Worm (Caenorhabditis elegans) whole organism, L1 larva: ENCODE measurements around the gene pno-1.

ENCODE experiments used
- C04F5.9 ChIP-seq: sonication (generic microtip); optimal IDR thresholded peaks from 2 replicates; lab custom pipeline; 2016; ENCODE audit warnings: missing genetic modification characterization, missing compliant biosample characterization
- alr-1 ChIP-seq: fragments of 200-800 bp; sonication (Bioruptor generic); optimal IDR thresholded peaks from 2 replicates; lab custom pipeline; 2018; ENCODE audit warnings: borderline replicate concordance, mild to moderate bottlenecking, missing genetic modification characterization, missing compliant biosample characterization
- ceh-63 ChIP-seq: fragments of 200-800 bp; sonication (Bioruptor generic); optimal IDR thresholded peaks from 2 replicates; lab custom pipeline; 2018; ENCODE audit warnings: mild to moderate bottlenecking, missing genetic modification characterization, missing compliant biosample characterization
- ceh-8 ChIP-seq: fragments of 200-800 bp; sonication (Bioruptor generic); optimal IDR thresholded peaks from 2 replicates; lab custom pipeline; 2018; ENCODE audit warnings: mild to moderate bottlenecking, missing genetic modification characterization, moderate library complexity, missing compliant biosample characterization
- ceh-88 ChIP-seq: fragments of 200-800 bp; sonication (Bioruptor generic); IDR thresholded peaks from 2 replicates; pipeline ENCODE4 v1.3.6; 2022; ENCODE audit warnings: missing genetic modification characterization, missing compliant biosample characterization
- ceh-90 ChIP-seq: sonication (generic microtip); optimal IDR thresholded peaks from 2 replicates; lab custom pipeline; 2016; ENCODE audit warnings: missing genetic modification characterization, missing compliant biosample characterization
- ces-1 ChIP-seq: fragments of 150-350 bp; optimal IDR thresholded peaks from 2 replicates; lab custom pipeline; 2014; ENCODE audit warnings: missing biosample characterization, missing genetic modification reagents, missing genetic modification characterization
- dpl-1 ChIP-seq, 3 experiments: fragments of 150-350 bp in 2 of 3; sonication (generic microtip) in 1 of 3; optimal IDR thresholded peaks; 2 replicates each; lab custom pipeline; 2014 to 2017; ENCODE audit warnings: missing biosample characterization in 3 of 3, missing genetic modification characterization in 3 of 3, missing genetic modification reagents in 3 of 3
- dsc-1 ChIP-seq: sonication (generic microtip); optimal IDR thresholded peaks from 2 replicates; lab custom pipeline; 2016; ENCODE audit warnings: mild to moderate bottlenecking, missing genetic modification characterization, missing compliant biosample characterization
- efl-1 ChIP-seq, 4 experiments: fragments of 150-350 bp; optimal IDR thresholded peaks in 3 of 4; peaks in 1 of 4; 1 replicate in 1 of 4; 2 replicates in 3 of 4; lab custom pipeline; 2014; ENCODE audit warnings: missing biosample characterization in 2 of 4, missing genetic modification characterization in 2 of 4, missing genetic modification reagents in 2 of 4
- egl-27 ChIP-seq, 2 experiments: fragments of 150-350 bp in 1 of 2; sonication (generic microtip); optimal IDR thresholded peaks; 3 replicates each; lab custom pipeline; 2017 to 2018; ENCODE audit warnings: missing biosample characterization in 2 of 2, missing genetic modification characterization in 2 of 2, missing genetic modification reagents in 2 of 2
- elt-2 ChIP-seq: sonication (generic microtip); optimal IDR thresholded peaks from 2 replicates; lab custom pipeline; 2016; ENCODE audit warnings: missing genetic modification characterization, mild to moderate bottlenecking, inconsistent platforms, missing compliant biosample characterization, missing genetic modification reagents
- elt-3 ChIP-seq, 6 experiments: fragments of 150-350 bp in 1 of 6; sonication (generic microtip); optimal IDR thresholded peaks; 2 replicates each; lab custom pipeline; 2017 to 2018; ENCODE audit warnings: missing biosample characterization in 6 of 6, missing genetic modification characterization in 6 of 6, inconsistent platforms in 1 of 6
- ets-5 ChIP-seq: fragments of 200-800 bp; sonication (Bioruptor generic); IDR thresholded peaks from 2 replicates; pipeline ENCODE4 v1.3.6; 2022; ENCODE audit warnings: missing genetic modification characterization, missing compliant biosample characterization
- fkh-10 ChIP-seq: sonication (generic microtip); optimal IDR thresholded peaks from 2 replicates; lab custom pipeline; 2017; ENCODE audit warnings: missing biosample characterization, missing genetic modification reagents, missing genetic modification characterization
- fkh-8 ChIP-seq: sonication (generic microtip); optimal IDR thresholded peaks from 2 replicates; lab custom pipeline; 2016; ENCODE audit warnings: mild to moderate bottlenecking, missing genetic modification characterization, missing compliant biosample characterization
- grh-1 ChIP-seq: fragments of 200-800 bp; sonication (Bioruptor generic); IDR thresholded peaks from 2 replicates; pipeline ENCODE4 v1.3.6; 2022; ENCODE audit warnings: missing genetic modification reagents, missing genetic modification characterization, missing compliant biosample characterization
- hpl-2 ChIP-seq: fragments of 150-350 bp; optimal IDR thresholded peaks from 2 replicates; lab custom pipeline; 2014; ENCODE audit warnings: missing biosample characterization, missing genetic modification reagents, missing genetic modification characterization
- isw-1 ChIP-seq: fragments of 200-800 bp; sonication (Bioruptor generic); IDR thresholded peaks from 2 replicates; pipeline ENCODE4 v1.3.6; 2022; ENCODE audit warnings: missing genetic modification characterization, missing compliant biosample characterization
- jun-1 ChIP-seq: fragments of 150-350 bp; optimal IDR thresholded peaks from 2 replicates; lab custom pipeline; 2014; ENCODE audit warnings: missing biosample characterization, missing genetic modification reagents, missing genetic modification characterization
- lin-15B ChIP-seq: fragments of 150-350 bp; sonication (generic microtip); optimal IDR thresholded peaks from 3 replicates; lab custom pipeline; 2014; ENCODE audit warnings: missing biosample characterization, missing genetic modification characterization
- lin-35 ChIP-seq, 2 experiments: fragments of 150-350 bp; optimal IDR thresholded peaks; 2 replicates each; lab custom pipeline; 2014; ENCODE audit warnings: missing biosample characterization in 2 of 2, missing genetic modification characterization in 2 of 2, missing genetic modification reagents in 2 of 2
- lsy-2 ChIP-seq, 2 experiments: fragments of 150-350 bp; optimal IDR thresholded peaks; 2 replicates each; lab custom pipeline; 2014; ENCODE audit warnings: missing biosample characterization in 2 of 2, missing genetic modification characterization in 2 of 2
- mdl-1 ChIP-seq, 2 experiments: fragments of 150-350 bp; optimal IDR thresholded peaks; 2 replicates each; lab custom pipeline; 2014 to 2017; ENCODE audit warnings: missing biosample characterization in 2 of 2, missing genetic modification characterization in 2 of 2, inconsistent platforms in 1 of 2
- nhr-12 ChIP-seq: sonication (generic microtip); optimal IDR thresholded peaks from 2 replicates; lab custom pipeline; 2017; ENCODE audit warnings: missing biosample characterization, missing genetic modification characterization
- nhr-28 ChIP-seq: fragments of 150-350 bp; optimal IDR thresholded peaks from 2 replicates; lab custom pipeline; 2014; ENCODE audit warnings: missing biosample characterization, missing genetic modification characterization
- nhr-71 ChIP-seq: sonication (generic microtip); optimal IDR thresholded peaks from 2 replicates; lab custom pipeline; 2016; ENCODE audit warnings: mild to moderate bottlenecking, missing genetic modification characterization, moderate library complexity, missing compliant biosample characterization
- nhr-76 ChIP-seq: sonication (generic microtip); optimal IDR thresholded peaks from 2 replicates; lab custom pipeline; 2017; ENCODE audit warnings: missing biosample characterization, missing genetic modification characterization
- nhr-84 ChIP-seq: sonication (generic microtip); optimal IDR thresholded peaks from 2 replicates; lab custom pipeline; 2017; ENCODE audit warnings: missing biosample characterization, missing genetic modification characterization
- nhr-85 ChIP-seq: sonication (generic microtip); peaks from one replicate; lab custom pipeline; 2016; ENCODE audit warnings: missing genetic modification characterization, inconsistent platforms, missing compliant biosample characterization
- nhr-90 ChIP-seq: sonication (generic microtip); optimal IDR thresholded peaks from 2 replicates; lab custom pipeline; 2016; ENCODE audit warnings: mild to moderate bottlenecking, missing genetic modification characterization, missing compliant biosample characterization; ENCODE audit not compliant: poor library complexity
- pag-3 ChIP-seq: sonication (generic microtip); optimal IDR thresholded peaks from 2 replicates; lab custom pipeline; 2017; ENCODE audit warnings: missing genetic modification characterization, mild to moderate bottlenecking, missing compliant biosample characterization, antibody characterized with exemption, borderline replicate concordance; ENCODE audit not compliant: insufficient read depth
- pax-3 ChIP-seq: fragments of 200-800 bp; sonication (Bioruptor generic); optimal IDR thresholded peaks from 2 replicates; lab custom pipeline; 2018; ENCODE audit warnings: mild to moderate bottlenecking, missing genetic modification characterization, moderate library complexity, missing compliant biosample characterization
- rnt-1 ChIP-seq: sonication (generic microtip); optimal IDR thresholded peaks from 2 replicates; lab custom pipeline; 2016; ENCODE audit warnings: mild to moderate bottlenecking, missing genetic modification characterization, moderate library complexity, missing compliant biosample characterization
- snpc-4 ChIP-seq: fragments of 150-350 bp; optimal IDR thresholded peaks from 2 replicates; lab custom pipeline; 2014; ENCODE audit warnings: missing biosample characterization, missing genetic modification characterization
- snu-23 ChIP-seq: sonication (generic microtip); optimal IDR thresholded peaks from 2 replicates; lab custom pipeline; 2016; ENCODE audit warnings: missing genetic modification characterization, missing compliant biosample characterization
- sptf-1 ChIP-seq: fragments of 150-350 bp; optimal IDR thresholded peaks from 2 replicates; lab custom pipeline; 2014; ENCODE audit warnings: missing biosample characterization, missing genetic modification characterization
- tbx-2 ChIP-seq: sonication (generic microtip); optimal IDR thresholded peaks from 2 replicates; lab custom pipeline; 2016; ENCODE audit warnings: missing genetic modification characterization, missing compliant biosample characterization
- vab-15 ChIP-seq: sonication (generic microtip); optimal IDR thresholded peaks from 2 replicates; lab custom pipeline; 2017; ENCODE audit warnings: missing genotype, mild to moderate bottlenecking, missing genetic modification characterization, missing compliant biosample characterization
- xbp-1 ChIP-seq: sonication (generic microtip); optimal IDR thresholded peaks from 2 replicates; lab custom pipeline; 2016; ENCODE audit warnings: missing genetic modification characterization, missing compliant biosample characterization
- zip-4 ChIP-seq: fragments of 200-800 bp; sonication (Bioruptor generic); optimal IDR thresholded peaks from 2 replicates; lab custom pipeline; 2018; ENCODE audit warnings: mild to moderate bottlenecking, missing genetic modification characterization, moderate library complexity, missing compliant biosample characterization

pno-1 gene

ce11 chrII:9713083-9713482 is 29.6 kb downstream of the pno-1 start:
- TF ChIP-seq nhr-71 (tag; lab: Kevin White, UChicago) = peak; percentile 12
- TF ChIP-seq mdl-1 (tag; optimal IDR thresholded peaks at IDR 0.05; lab: Kevin White, UChicago) = no peak
- TF ChIP-seq efl-1 (optimal IDR thresholded peaks at IDR 0.05; lab: Kevin White, UChicago) = peak in 1 of 2 experiments; percentile 27
- peak in 1 of 2 experiments; percentile 24 for TF ChIP-seq efl-1 (GFP tag; optimal IDR thresholded peaks at IDR 0.05 in 1 of 2; lab: Kevin White, UChicago)
- peak in 2 of 3 experiments; percentile 3 to 18 for TF ChIP-seq dpl-1 (GFP tag; optimal IDR thresholded peaks at IDR 0.05; lab: Kevin White, UChicago)
- TF ChIP-seq egl-27 (tag; optimal IDR thresholded peaks at IDR 0.05; lab: Kevin White, UChicago) = no peak
- TF ChIP-seq C04F5.9 (tag; lab: Kevin White, UChicago) = no peak
- no peak for TF ChIP-seq vab-15 (tag; lab: Kevin White, UChicago)
- no peak for TF ChIP-seq hpl-2 (GFP tag; lab: Kevin White, UChicago)
- no peak for TF ChIP-seq nhr-28 (tag; lab: Kevin White, UChicago)
- no peak for TF ChIP-seq dsc-1 (tag; lab: Kevin White, UChicago)
- TF ChIP-seq snu-23 = peak; percentile 8
- TF ChIP-seq ceh-88 = no peak
- TF ChIP-seq grh-1 = no peak
- TF ChIP-seq ceh-90 = no peak
- TF ChIP-seq nhr-90 (tag; lab: Kevin White, UChicago) = no peak
- no peak for TF ChIP-seq tbx-2 (tag; lab: Kevin White, UChicago)
- TF ChIP-seq elt-2 (tag; lab: Kevin White, UChicago) = no peak
- no peak for TF ChIP-seq fkh-8
- TF ChIP-seq fkh-10 (GFP tag; lab: Kevin White, UChicago) = no peak
- peak in 1 of 2 experiments; percentile 55 for TF ChIP-seq lin-35 (GFP tag; optimal IDR thresholded peaks at IDR 0.05; lab: Kevin White, UChicago)
- no peak for TF ChIP-seq xbp-1 (tag; lab: Kevin White, UChicago)
- no peak for TF ChIP-seq ceh-8 (GFP tag; lab: Kevin White, UChicago)
- TF ChIP-seq ces-1 = no peak
- TF ChIP-seq nhr-85 (tag; lab: Kevin White, UChicago) = no peak
- no peak for TF ChIP-seq lin-15B (tag; lab: Kevin White, UChicago)
- no peak for TF ChIP-seq ceh-63 (GFP tag; lab: Kevin White, UChicago)
- TF ChIP-seq rnt-1 (tag; lab: Kevin White, UChicago) = no peak
- no peak for TF ChIP-seq nhr-12 (tag; lab: Kevin White, UChicago)
- TF ChIP-seq isw-1 = no peak
- no peak for TF ChIP-seq pag-3 (tag; lab: Kevin White, UChicago)
- TF ChIP-seq alr-1 = no peak
- no peak for TF ChIP-seq jun-1 (tag; lab: Kevin White, UChicago)
- TF ChIP-seq lsy-2 (tag; optimal IDR thresholded peaks at IDR 0.05; lab: Kevin White, UChicago) = peak; percentile 14 to 18

ce11 chrII:9708835-9709299 is 33.8 kb downstream of the pno-1 start, which contains the start of gene glt-5:
Gene glt-5 (minus strand): TSS chrII:9708885.
- TF ChIP-seq grh-1 = 0 out of 2 replicates have a peak, but pooled peaks have one; percentile 16
- no peak for TF ChIP-seq lin-35 (GFP tag; optimal IDR thresholded peaks at IDR 0.05; lab: Kevin White, UChicago)
- no peak for TF ChIP-seq nhr-28 (tag; lab: Kevin White, UChicago)
- TF ChIP-seq nhr-84 (tag; lab: Kevin White, UChicago) = no peak
- TF ChIP-seq nhr-85 (tag; lab: Kevin White, UChicago) = peak; percentile 51
- no peak for TF ChIP-seq nhr-76 (tag; lab: Kevin White, UChicago)
- TF ChIP-seq nhr-90 (tag; lab: Kevin White, UChicago) = no peak
- no peak for TF ChIP-seq xbp-1 (tag; lab: Kevin White, UChicago)
- TF ChIP-seq ets-5 (GFP tag; lab: Robert Waterston, UW) = no peak
- TF ChIP-seq fkh-8 = no peak
- no peak for TF ChIP-seq dsc-1 (tag; lab: Kevin White, UChicago)
- peak in 5 of 6 experiments; percentile 16 to 71 (median 58) for TF ChIP-seq elt-3 (tag; optimal IDR thresholded peaks at IDR 0.05; lab: Kevin White, UChicago)
- TF ChIP-seq pax-3 (tag; lab: Kevin White, UChicago) = no peak
- TF ChIP-seq zip-4 (GFP tag; lab: Kevin White, UChicago) = no peak
- TF ChIP-seq lsy-2 (tag; optimal IDR thresholded peaks at IDR 0.05; lab: Kevin White, UChicago) = no peak
- TF ChIP-seq sptf-1 = no peak
- no peak for TF ChIP-seq snpc-4 (tag; lab: Kevin White, UChicago)
- TF ChIP-seq elt-2 (tag; lab: Kevin White, UChicago) = no peak
- TF ChIP-seq, all 84 proteins: peak for 3
